Fruit fly (Drosophila melanogaster) whole organism, larva: ENCODE data around the gene Glos.

Source experiments
- noc ChIP-seq: fragments of 200-800 bp; sonication (Bioruptor generic); optimal IDR thresholded peaks from 3 replicates; lab custom pipeline; 2019; ENCODE audit warnings: missing biosample characterization, mild to moderate bottlenecking, missing genetic modification characterization, moderate library complexity

The Glos gene

dm6 chrX:3971250-3971649 is 34.9 kb downstream of the Glos start, which contains the start of gene CG6414:
TSS of gene CG6414 (minus strand) at chrX:3971350.
- no peak for TF ChIP-seq noc (tag; lab: Kevin White, UChicago)
